Fruit fly (Drosophila melanogaster): ENCODE results near the gene Atxn7.
A peak's percentile ranks its signal among the peaks of the same experiment; 100 is the strongest.

The Atxn7 gene

DNA sequence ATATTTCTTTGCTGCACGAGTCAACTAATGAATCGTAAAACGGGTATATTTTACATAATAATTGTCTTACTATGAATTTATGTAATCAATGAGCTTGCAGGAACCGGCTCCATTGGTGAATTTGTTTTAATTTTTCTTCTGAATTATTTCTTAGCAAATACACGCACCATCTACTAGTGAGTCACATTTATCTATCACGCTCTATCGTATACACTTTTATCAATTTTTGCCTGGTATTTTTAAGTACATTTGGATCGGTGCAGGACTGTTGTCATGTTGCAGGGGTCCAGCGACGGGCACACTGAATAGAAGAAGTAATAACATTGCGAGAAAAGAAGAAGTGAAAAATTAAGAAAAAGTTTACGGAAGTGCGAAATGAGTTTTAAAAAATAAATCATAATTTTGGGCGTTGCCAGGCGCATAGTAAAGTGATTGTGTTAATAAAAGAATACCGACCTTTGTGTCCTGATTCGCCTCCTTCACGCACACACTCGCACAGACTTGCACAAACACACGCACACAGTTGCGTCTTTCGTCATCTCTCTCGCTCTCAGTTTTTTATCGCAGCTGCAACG lies 10.5 kb upstream of the Atxn7 start, which contains the start of the genes Rab5 and Axud1 (continued):
- TF ChIP-seq CG2678 (tag; optimal IDR thresholded peaks at IDR 0.05) (no peak), HLHmδ (GFP tag; optimal IDR thresholded peaks at IDR 0.05) (no peak), ato (GFP tag; IDR thresholded peaks at IDR 0.05; ENCODE audit: partially characterized antibody) (no peak), btn (GFP tag; optimal IDR thresholded peaks at IDR 0.05) (no peak), CG7745 (tag; optimal IDR thresholded peaks at IDR 0.05) (no peak), stc (GFP tag; IDR thresholded peaks at IDR 0.05) (peak; percentile 11; the same call in 1 of the 2 replicates), CG1233 (GFP tag; optimal IDR thresholded peaks at IDR 0.05) (no peak), Dip3 (GFP tag; optimal IDR thresholded peaks at IDR 0.05) (no peak), CG8478 (optimal IDR thresholded peaks at IDR 0.05) (no peak), amos (GFP tag; IDR thresholded peaks at IDR 0.05; ENCODE audit: partially characterized antibody) (no peak), CG8765 (GFP tag; IDR thresholded peaks at IDR 0.05) (0 out of 2 replicates have a peak, but pooled peaks have one; percentile 13), CG1602 (GFP tag; optimal IDR thresholded peaks at IDR 0.05) (no peak), ftz-f1 (GFP tag; optimal IDR thresholded peaks at IDR 0.05) (no peak), CG12104 (GFP tag; optimal IDR thresholded peaks at IDR 0.05) (no peak), Lim3 (GFP tag; IDR thresholded peaks at IDR 0.05) (no peak), wdn (GFP tag; IDR thresholded peaks at IDR 0.05) (no peak), CG7357 (GFP tag; IDR thresholded peaks at IDR 0.05) (no peak), slbo (GFP tag; IDR thresholded peaks at IDR 0.05) (peak; percentile 40; the same call in 1 of the 2 replicates), CG8281 (tag; optimal IDR thresholded peaks at IDR 0.05) (no peak), Hmx (GFP tag; optimal IDR thresholded peaks at IDR 0.05) (no peak), ems (GFP tag; optimal IDR thresholded peaks at IDR 0.05) (no peak), sens (GFP tag) (peak; percentile 72), HmgZ (tag; optimal IDR thresholded peaks at IDR 0.05) (no peak), kah (GFP tag; optimal IDR thresholded peaks at IDR 0.05) (no peak), tup (GFP tag; optimal IDR thresholded peaks at IDR 0.05) (no peak), ab (GFP tag; optimal IDR thresholded peaks at IDR 0.05) (no peak), fd64A (GFP tag; optimal IDR thresholded peaks at IDR 0.05) (no peak), CG12155 (GFP tag; optimal IDR thresholded peaks at IDR 0.05) (no peak), CoRest (tag; optimal IDR thresholded peaks at IDR 0.05) (peak; percentile 38), CG30431 (GFP tag; optimal IDR thresholded peaks at IDR 0.05) (no peak), CG10654 (GFP tag; optimal IDR thresholded peaks at IDR 0.05) (no peak), CG8089 (GFP tag; optimal IDR thresholded peaks at IDR 0.05) (no peak), CG2129 (GFP tag; IDR thresholded peaks at IDR 0.05; ENCODE audit: partially characterized antibody) (no peak), gem (tag; optimal IDR thresholded peaks at IDR 0.05) (peak; percentile 9), H15 (GFP tag; IDR thresholded peaks at IDR 0.05) (no peak), sr (GFP tag; IDR thresholded peaks at IDR 0.05) (no peak), Hr78 (GFP tag; optimal IDR thresholded peaks at IDR 0.05) (no peak), Spps (tag; optimal IDR thresholded peaks at IDR 0.05) (no peak), sisA (GFP tag; IDR thresholded peaks at IDR 0.05) (no peak), CG15479 (GFP tag; optimal IDR thresholded peaks at IDR 0.05) (peak; percentile 94), insv (GFP tag; optimal IDR thresholded peaks at IDR 0.05) (no peak), CG11723 (GFP tag; optimal IDR thresholded peaks at IDR 0.05) (no peak), pan (optimal IDR thresholded peaks at IDR 0.05) (no peak), pan (GFP tag; optimal IDR thresholded peaks at IDR 0.05 in 1 of 2, IDR thresholded peaks at IDR 0.05 in 1 of 2) (peak in 1 of 2 experiments; percentile 36), CG16779 (GFP tag; IDR thresholded peaks at IDR 0.05) (no peak), trem (tag; optimal IDR thresholded peaks at IDR 0.05) (peak; percentile 60), Hr3 (GFP tag; optimal IDR thresholded peaks at IDR 0.05) (no peak), ERR (GFP tag; optimal IDR thresholded peaks at IDR 0.05) (no peak), grn (GFP tag; optimal IDR thresholded peaks at IDR 0.05) (no peak), GATAe (GFP tag; conservative IDR thresholded peaks at IDR 0.05) (no peak), pnt (GFP tag; optimal IDR thresholded peaks at IDR 0.05) (no peak), gsb (GFP tag; IDR thresholded peaks at IDR 0.05) (no peak)

All from whole organism, embryonic.